Fruit fly (Drosophila melanogaster): ENCODE results near the gene RhoGAP16F.

DNA sequence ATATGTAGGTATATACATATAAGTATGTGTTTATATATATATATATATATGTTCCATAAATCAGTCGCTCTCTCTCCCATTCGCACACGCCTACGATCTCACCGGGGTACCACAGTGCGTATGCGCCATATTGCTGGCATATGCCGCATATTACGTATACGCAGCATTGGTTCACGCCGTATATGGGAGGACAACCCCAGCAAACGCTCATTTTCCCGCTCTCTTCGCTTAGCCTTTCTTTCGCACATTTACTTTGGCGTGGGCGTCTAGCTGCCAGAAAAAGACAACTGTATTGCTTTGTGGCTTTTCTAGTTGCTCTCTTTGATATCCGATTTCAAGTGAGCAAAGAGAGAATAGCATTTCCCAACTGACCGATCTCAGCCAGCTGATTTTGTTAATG lies 21.8 kb downstream of the RhoGAP16F start:
- TF ChIP-seq CTCF (optimal IDR thresholded peaks at IDR 0.05) (no peak), CG8478 (optimal IDR thresholded peaks at IDR 0.05) (no peak)
